Worm (Caenorhabditis elegans) whole organism, L4/young adult: ENCODE data around the gene M151.1.

Experiments
- W03F9.2 ChIP-seq: fragments of 150-350 bp; optimal IDR thresholded peaks from 2 replicates; lab custom pipeline; 2014; ENCODE audit warnings: missing biosample characterization, missing genetic modification characterization
- dao-5 ChIP-seq: sonication (generic microtip); optimal IDR thresholded peaks from 2 replicates; lab custom pipeline; 2016; ENCODE audit warnings: missing genotype, missing genetic modification characterization, moderate library complexity, missing compliant biosample characterization
- him-1 ChIP-seq: sonication (generic microtip); optimal IDR thresholded peaks from 2 replicates; lab custom pipeline; 2016; ENCODE audit warnings: missing genotype, missing genetic modification reagents, missing genetic modification characterization, missing compliant biosample characterization

The M151.1 gene

ce11 chrII:3647111-3647510 is 5.8 kb downstream of the M151.1 start, which contains the start of gene fbxb-33:
Gene fbxb-33, plus strand, starts transcription at chrII:3647411.
- TF ChIP-seq dao-5 = no peak
- TF ChIP-seq him-1 (tag; lab: Kevin White, UChicago) = no peak
- no peak for TF ChIP-seq W03F9.2 (tag; lab: Kevin White, UChicago)

ce11 chrII:3655378-3655777 is 14.1 kb downstream of the M151.1 start, which contains the start of gene F19B10.5:
Gene F19B10.5, plus strand, starts transcription at chrII:3655678.
- TF ChIP-seq W03F9.2 (tag; lab: Kevin White, UChicago) = no peak
- TF ChIP-seq dao-5 = no peak
- no peak for TF ChIP-seq him-1 (tag; lab: Kevin White, UChicago)

- TF ChIP-seq dao-5 (no peak), W03F9.2 (tag; lab: Kevin White, UChicago) (no peak), him-1 (tag; lab: Kevin White, UChicago) (no peak)
These were observed 18.5 kb downstream of the M151.1 start, which contains the start of gene F19B10.4 for ce11 chrII:3659776-3660175. Gene F19B10.4, plus strand, starts transcription at chrII:3660076.

ce11 chrII:3661932-3662331 is 20.6 kb downstream of the M151.1 start, which contains the start of gene F19B10.13:
Gene F19B10.13, plus strand, starts transcription at chrII:3662274.
- TF ChIP-seq dao-5 (no peak), him-1 (tag; lab: Kevin White, UChicago) (no peak), W03F9.2 (tag; lab: Kevin White, UChicago) (no peak)

ce11 chrII:3663796-3664195 is 22.5 kb downstream of the M151.1 start, which contains the start of gene F19B10.6:
Gene F19B10.6, minus strand, starts transcription at chrII:3663896.
- TF ChIP-seq W03F9.2 (tag; lab: Kevin White, UChicago) (no peak), him-1 (tag; lab: Kevin White, UChicago) (no peak), dao-5 (no peak)

ce11 chrII:3664470-3664869 is 23.2 kb downstream of the M151.1 start, which contains the start of gene F19B10.3:
Gene F19B10.3, plus strand, starts transcription at chrII:3664770.
- TF ChIP-seq dao-5 (no peak), W03F9.2 (tag; lab: Kevin White, UChicago) (no peak), him-1 (tag; lab: Kevin White, UChicago) (no peak)

- no peak for TF ChIP-seq dao-5
- TF ChIP-seq W03F9.2 (tag; lab: Kevin White, UChicago) = no peak
- TF ChIP-seq him-1 (tag; lab: Kevin White, UChicago) = no peak
These were observed 23.9 kb downstream of the M151.1 start for ce11 chrII:3665181-3665580.

- TF ChIP-seq dao-5 (no peak), W03F9.2 (tag; lab: Kevin White, UChicago) (no peak), him-1 (tag; lab: Kevin White, UChicago) (no peak)
These were observed 28.0 kb downstream of the M151.1 start, which contains the start of gene srx-97 for ce11 chrII:3669315-3669714. Gene srx-97, minus strand, starts transcription at chrII:3669415.

- no peak for TF ChIP-seq him-1 (tag; lab: Kevin White, UChicago)
- TF ChIP-seq dao-5 = no peak
- TF ChIP-seq W03F9.2 (tag; lab: Kevin White, UChicago) = no peak
These were observed 29.7 kb downstream of the M151.1 start, which contains the start of gene srx-98 for ce11 chrII:3670956-3671355. Gene srx-98, minus strand, starts transcription at chrII:3671056.

ce11 chrII:3673493-3673892 is 32.2 kb downstream of the M151.1 start, which contains the start of gene sea-1:
Gene sea-1, minus strand, starts transcription at chrII:3673593.
- TF ChIP-seq him-1 (tag; lab: Kevin White, UChicago) (no peak), W03F9.2 (tag; lab: Kevin White, UChicago) (no peak), dao-5 (no peak)

- no peak for TF ChIP-seq him-1 (tag; lab: Kevin White, UChicago)
- no peak for TF ChIP-seq W03F9.2 (tag; lab: Kevin White, UChicago)
- no peak for TF ChIP-seq dao-5
These were observed 33.9 kb downstream of the M151.1 start, which contains the start of gene F19B10.2 for ce11 chrII:3675176-3675575. Gene F19B10.2, plus strand, starts transcription at chrII:3675476.

ce11 chrII:3678978-3679377 is 37.7 kb downstream of the M151.1 start:
- TF ChIP-seq him-1 (tag; lab: Kevin White, UChicago) (no peak), W03F9.2 (tag; lab: Kevin White, UChicago) (no peak), dao-5 (no peak)

- TF ChIP-seq him-1 (tag; lab: Kevin White, UChicago) (no peak), dao-5 (no peak), W03F9.2 (tag; lab: Kevin White, UChicago) (no peak)
These were observed 39.1 kb downstream of the M151.1 start for ce11 chrII:3680366-3680765.

ce11 chrII:3681365-3682083 is 40.2 kb downstream of the M151.1 start, which contains the start of gene F19B10.10:
Gene F19B10.10, minus strand, starts transcription at chrII:3681415.
- TF ChIP-seq dao-5 (no peak), him-1 (tag; lab: Kevin White, UChicago) (no peak), W03F9.2 (tag; lab: Kevin White, UChicago) (no peak)
